Worm (Caenorhabditis elegans) whole organism, early embryonic: ENCODE measurements around the gene H10D18.5.

Experiments used
- B0310.2 ChIP-seq: sonication (generic microtip); optimal IDR thresholded peaks from 2 replicates; lab custom pipeline; 2016; ENCODE audit warnings: mild to moderate bottlenecking, missing genetic modification characterization, missing compliant biosample characterization
- aly-1 ChIP-seq: sonication (generic microtip); optimal IDR thresholded peaks from 2 replicates; lab custom pipeline; 2016; ENCODE audit warnings: missing genetic modification characterization, missing compliant biosample characterization
- ama-1 ChIP-seq: fragments of 150-350 bp; optimal IDR thresholded peaks from 2 replicates; lab custom pipeline; 2014
- ceh-36 ChIP-seq: sonication (generic microtip); optimal IDR thresholded peaks from 2 replicates; lab custom pipeline; 2016; ENCODE audit warnings: missing genetic modification characterization, inconsistent platforms, missing compliant biosample characterization
- flt-1 ChIP-seq: fragments of 200-800 bp; sonication (Bioruptor generic); IDR thresholded peaks from 2 replicates; pipeline ENCODE4 v1.3.6; 2022; ENCODE audit warnings: missing genetic modification characterization, missing compliant biosample characterization
- hmbx-1 ChIP-seq: sonication (generic microtip); optimal IDR thresholded peaks from 2 replicates; lab custom pipeline; 2016; ENCODE audit warnings: mild to moderate bottlenecking, missing genetic modification characterization, missing compliant biosample characterization
- hmg-4 ChIP-seq: fragments of 200-800 bp; sonication (Bioruptor generic); optimal IDR thresholded peaks from 2 replicates; lab custom pipeline; 2018; ENCODE audit warnings: mild to moderate bottlenecking, missing genetic modification characterization, missing compliant biosample characterization
- hnd-1 ChIP-seq: sonication (generic microtip); optimal IDR thresholded peaks from 2 replicates; lab custom pipeline; 2016; ENCODE audit warnings: missing genetic modification characterization, missing compliant biosample characterization
- pes-1 ChIP-seq: fragments of 200-800 bp; sonication (Bioruptor generic); IDR thresholded peaks from 2 replicates; pipeline ENCODE4 v1.3.6; 2022; ENCODE audit warnings: missing genetic modification reagents, missing genetic modification characterization, missing compliant biosample characterization
- scrt-1 ChIP-seq: fragments of 200-800 bp; sonication (Bioruptor generic); IDR thresholded peaks from 2 replicates; pipeline ENCODE4 v1.3.6; 2022; ENCODE audit warnings: missing genetic modification characterization, missing compliant biosample characterization
- sea-1 ChIP-seq: fragments of 200-800 bp; sonication (Bioruptor generic); conservative IDR thresholded peaks from 2 replicates; pipeline ENCODE4 v1.3.6; 2022; ENCODE audit warnings: missing genetic modification characterization, missing compliant biosample characterization
- tbx-11 ChIP-seq: fragments of 200-800 bp; sonication (Bioruptor generic); IDR thresholded peaks from 2 replicates; pipeline ENCODE4 v1.3.6; 2022; ENCODE audit warnings: missing genetic modification characterization, missing compliant biosample characterization
- tbx-37 ChIP-seq: fragments of 200-800 bp; sonication (Bioruptor generic); conservative IDR thresholded peaks from 2 replicates; pipeline ENCODE4 v1.3.6; 2022; ENCODE audit warnings: missing genetic modification reagents, missing genetic modification characterization, missing compliant biosample characterization
- tra-4 ChIP-seq: sonication (generic microtip); optimal IDR thresholded peaks from 2 replicates; lab custom pipeline; 2017; ENCODE audit warnings: missing genetic modification characterization, missing compliant biosample characterization

ce11 chrV:3776086-3776589 lies 55.4 kb downstream of the H10D18.5 start, which contains the start of gene cysl-3:
- TF ChIP-seq ceh-36 (tag; lab: Kevin White, UChicago) (no peak), ama-1 (lab: Kevin White, UChicago) (no peak), scrt-1 (no peak), tra-4 (no peak), hmbx-1 (tag; lab: Kevin White, UChicago) (no peak), aly-1 (tag; lab: Kevin White, UChicago) (no peak), hnd-1 (tag; lab: Kevin White, UChicago) (no peak), tbx-11 (GFP tag; lab: Robert Waterston, UW) (no peak), B0310.2 (tag; lab: Kevin White, UChicago) (no peak), hmg-4 (GFP tag; lab: Kevin White, UChicago) (no peak), tbx-37 (GFP tag; lab: Robert Waterston, UW) (no peak), flt-1 (no peak), sea-1 (GFP tag; lab: Robert Waterston, UW) (no peak), pes-1 (GFP tag; lab: Robert Waterston, UW) (no peak)
